Worm (Caenorhabditis elegans): Measurements from ENCODE around the gene K06A4.6.

DNA sequence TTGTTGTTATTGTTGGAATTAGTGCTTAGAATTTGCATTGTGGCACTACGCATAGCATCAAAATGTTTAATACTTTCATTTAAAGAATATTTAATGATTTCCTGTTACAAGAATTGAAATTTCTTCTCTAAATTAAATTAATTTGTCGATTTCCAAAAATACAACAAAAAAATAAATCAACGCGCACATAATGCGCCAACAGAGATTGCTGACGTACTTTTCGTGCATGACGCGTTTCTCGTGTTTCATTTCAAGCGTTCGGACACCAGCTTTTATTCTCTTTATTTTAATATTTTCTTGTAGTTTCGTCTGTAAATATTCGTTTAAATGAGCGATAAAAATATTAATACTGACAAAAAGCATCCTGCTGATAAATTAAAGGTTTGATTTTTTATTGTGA lies 33.1 kb upstream of the K06A4.6 start, which contains the start of gene eif-2Bdelta:
- TF ChIP-seq nhr-12 (tag; optimal IDR thresholded peaks at IDR 0.05) (no peak), mab-5 (tag; optimal IDR thresholded peaks at IDR 0.05) (no peak), pha-4 (tag; optimal IDR thresholded peaks at IDR 0.05) (no peak), drap-1 (GFP tag; optimal IDR thresholded peaks at IDR 0.05) (no peak), elt-1 (tag; optimal IDR thresholded peaks at IDR 0.05; ENCODE audit: borderline replicate concordance, insufficient read depth) (no peak), unc-62 (GFP tag; optimal IDR thresholded peaks at IDR 0.05) (no peak), ceh-83 (GFP tag; optimal IDR thresholded peaks at IDR 0.05) (no peak), ztf-11 (tag; optimal IDR thresholded peaks at IDR 0.05) (no peak), nhr-76 (tag; optimal IDR thresholded peaks at IDR 0.05) (no peak)

Measured in whole organism, mixed stage, embryonic.